Fruit fly (Drosophila melanogaster) whole organism, wandering third instar larva: ENCODE data around the gene CG13978.

Source experiments
- Abd-B ChIP-seq: fragments of >200 bp; optimal IDR thresholded peaks from 2 replicates; lab custom pipeline; 2017; ENCODE audit warnings: missing biosample characterization, missing genetic modification characterization
- Jra ChIP-seq: sonication (Bioruptor generic); optimal IDR thresholded peaks from 2 replicates; lab custom pipeline; 2016; ENCODE audit warnings: missing biosample characterization, missing genetic modification characterization
- OdsH ChIP-seq: fragments of 200-800 bp; sonication (Bioruptor generic); optimal IDR thresholded peaks from 2 replicates; lab custom pipeline; 2016; ENCODE audit warnings: missing biosample characterization, mild to moderate bottlenecking, missing genetic modification characterization
- br ChIP-seq: fragments of 200-800 bp; sonication (Bioruptor generic); optimal IDR thresholded peaks from 2 replicates; lab custom pipeline; 2016; ENCODE audit warnings: missing biosample characterization, missing genetic modification characterization
- dl ChIP-seq, 2 experiments: fragments of 175-275, 200-275 bp in 1 of 2; fragments of 200-275 bp in 1 of 2; sonication (Bioruptor generic); optimal IDR thresholded peaks; lab custom pipeline; 2018; ENCODE audit warnings: mild to moderate bottlenecking in 2 of 2, missing biosample characterization in 2 of 2, missing genetic modification characterization in 2 of 2, moderate library complexity in 2 of 2; ENCODE audit not compliant: partially characterized antibody in 2 of 2, insufficient read depth in 1 of 2
- foxo ChIP-seq, 2 experiments: fragments of 200-800 bp; sonication (Bioruptor generic); optimal IDR thresholded peaks; 2 replicates in 1 of 2; 3 replicates in 1 of 2; lab custom pipeline; 2016 to 2017; ENCODE audit warnings: missing biosample characterization in 2 of 2, missing genetic modification characterization in 2 of 2
- lola ChIP-seq: fragments of >200 bp; optimal IDR thresholded peaks from 2 replicates; lab custom pipeline; 2017; ENCODE audit warnings: missing biosample characterization, missing genetic modification characterization
- psq ChIP-seq: fragments of 200-800 bp; sonication (Bioruptor generic); optimal IDR thresholded peaks from 3 replicates; lab custom pipeline; 2017; ENCODE audit warnings: missing biosample characterization, mild to moderate bottlenecking, missing genetic modification characterization, moderate library complexity

dm6 chr3R:27501938-27502337, 37.9 kb downstream of the CG13978 start, which contains the start of gene CG43139:
- TF ChIP-seq lola (GFP tag; lab: Kevin White, UChicago), result no peak
- no peak for TF ChIP-seq Jra (GFP tag; lab: Kevin White, UChicago)
- TF ChIP-seq Abd-B (GFP tag; lab: Kevin White, UChicago), result no peak
- no peak for TF ChIP-seq psq (GFP tag; lab: Kevin White, UChicago)
- TF ChIP-seq br, result no peak
- no peak for TF ChIP-seq dl (GFP tag; optimal IDR thresholded peaks at IDR 0.05; lab: Kevin White, UChicago; ENCODE audit: insufficient read depth in 1 of 2, partially characterized antibody in 2 of 2)
- no peak for TF ChIP-seq foxo (GFP tag; optimal IDR thresholded peaks at IDR 0.05; lab: Kevin White, UChicago)
- peak; percentile 39 for TF ChIP-seq OdsH (GFP tag; lab: Kevin White, UChicago)
